Worm (Caenorhabditis elegans) whole organism, late embryonic: ENCODE measurements around the gene klc-1.

Experiments used
- F13H6.1 ChIP-seq: sonication (generic microtip); optimal IDR thresholded peaks from 2 replicates; lab custom pipeline; 2016; ENCODE audit warnings: missing genetic modification characterization, missing compliant biosample characterization
- ceh-24 ChIP-seq: sonication (generic microtip); optimal IDR thresholded peaks from 2 replicates; lab custom pipeline; 2016; ENCODE audit warnings: mild to moderate bottlenecking, missing genetic modification characterization, missing compliant biosample characterization
- ceh-34 ChIP-seq: sonication (generic microtip); optimal IDR thresholded peaks from 2 replicates; lab custom pipeline; 2016; ENCODE audit warnings: mild to moderate bottlenecking, missing genetic modification characterization, missing compliant biosample characterization
- fax-1 ChIP-seq: sonication (generic microtip); optimal IDR thresholded peaks from 2 replicates; lab custom pipeline; 2016; ENCODE audit warnings: missing genotype, missing genetic modification characterization, missing compliant biosample characterization
- fkh-10 ChIP-seq: fragments of 150-350 bp; optimal IDR thresholded peaks from 2 replicates; lab custom pipeline; 2014; ENCODE audit warnings: missing biosample characterization, missing genetic modification reagents, missing genetic modification characterization
- lin-11 ChIP-seq: fragments of 200-800 bp; sonication (Bioruptor generic); optimal IDR thresholded peaks from 2 replicates; lab custom pipeline; 2018; ENCODE audit warnings: mild to moderate bottlenecking, missing genetic modification characterization, missing compliant biosample characterization
- mec-3 ChIP-seq: sonication (generic microtip); optimal IDR thresholded peaks from 2 replicates; lab custom pipeline; 2016; ENCODE audit warnings: borderline replicate concordance, missing genetic modification characterization, missing compliant biosample characterization
- nhr-11 ChIP-seq: fragments of 150-350 bp; optimal IDR thresholded peaks from 2 replicates; lab custom pipeline; 2014; ENCODE audit warnings: missing biosample characterization, missing genetic modification characterization
- pqm-1 ChIP-seq: sonication (generic microtip); optimal IDR thresholded peaks from 2 replicates; lab custom pipeline; 2016; ENCODE audit warnings: missing genetic modification characterization, missing compliant biosample characterization
- zip-5 ChIP-seq: sonication (generic microtip); optimal IDR thresholded peaks from 2 replicates; lab custom pipeline; 2016; ENCODE audit warnings: missing genetic modification characterization, missing compliant biosample characterization

DNA sequence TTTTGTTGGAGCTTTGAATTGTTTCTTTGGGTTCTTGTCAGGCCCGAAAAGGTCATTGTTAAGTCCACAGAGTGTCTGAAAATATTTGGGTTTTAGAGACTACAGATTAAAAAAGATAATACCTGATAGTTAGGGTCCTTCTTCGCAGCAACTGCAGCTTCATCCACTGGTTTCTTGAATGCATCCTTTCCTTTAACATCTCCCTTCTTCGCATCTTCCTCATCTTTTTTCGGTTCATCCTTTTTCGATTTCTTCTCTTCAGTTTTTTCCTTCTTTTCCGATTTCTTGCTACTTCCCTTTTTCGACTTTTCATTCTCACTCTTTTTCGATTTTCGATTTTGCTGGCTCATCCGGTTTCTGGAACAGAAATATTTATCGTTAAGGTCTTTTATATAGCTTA lies 20.0 kb downstream of the klc-1 start:
- TF ChIP-seq fkh-10 = no peak
- no peak for TF ChIP-seq ceh-34
- TF ChIP-seq zip-5 = no peak
- TF ChIP-seq nhr-11 (tag; lab: Kevin White, UChicago) = peak; percentile 79
- TF ChIP-seq lin-11 (tag; lab: Kevin White, UChicago) = no peak
- TF ChIP-seq fax-1 (tag; lab: Kevin White, UChicago) = no peak
- TF ChIP-seq ceh-24 (tag; lab: Kevin White, UChicago) = no peak
- no peak for TF ChIP-seq pqm-1
- TF ChIP-seq F13H6.1 (tag; lab: Kevin White, UChicago) = no peak
- no peak for TF ChIP-seq mec-3
